Worm (Caenorhabditis elegans) whole organism, young adult: ENCODE data around the gene inx-5.

ENCODE experiments used
- F10E7.11 ChIP-seq: sonication (generic microtip); optimal IDR thresholded peaks from 2 replicates; lab custom pipeline; 2017; ENCODE audit warnings: mild to moderate bottlenecking, missing genetic modification characterization, moderate library complexity, missing compliant biosample characterization
- F52B5.7 ChIP-seq: sonication (generic microtip); optimal IDR thresholded peaks from 2 replicates; lab custom pipeline; 2016; ENCODE audit warnings: mild to moderate bottlenecking, missing genetic modification characterization, missing compliant biosample characterization
- F57A8.1 ChIP-seq: fragments of 200-800 bp; sonication (Bioruptor generic); optimal IDR thresholded peaks from 2 replicates; lab custom pipeline; 2018; ENCODE audit warnings: mild to moderate bottlenecking, missing genetic modification characterization, moderate library complexity, missing compliant biosample characterization
- F57C9.4 ChIP-seq: sonication (generic microtip); optimal IDR thresholded peaks from 2 replicates; lab custom pipeline; 2017; ENCODE audit warnings: mild to moderate bottlenecking, missing genetic modification characterization, missing compliant biosample characterization
- K12H6.12 ChIP-seq: fragments of 200-800 bp; sonication (Bioruptor generic); optimal IDR thresholded peaks from 2 replicates; lab custom pipeline; 2018; ENCODE audit warnings: mild to moderate bottlenecking, missing genetic modification characterization, missing compliant biosample characterization
- Y67H2A.10 ChIP-seq: fragments of 200-800 bp; sonication (Bioruptor generic); conservative IDR thresholded peaks from 2 replicates; pipeline ENCODE4 v1.3.6; 2022; ENCODE audit warnings: missing genetic modification reagents, missing genetic modification characterization, missing compliant biosample characterization
- atf-7 ChIP-seq: sonication (generic microtip); optimal IDR thresholded peaks from 2 replicates; lab custom pipeline; 2017; ENCODE audit warnings: mild to moderate bottlenecking, missing genetic modification characterization, missing compliant biosample characterization
- bed-2 ChIP-seq: fragments of 200-800 bp; sonication (Bioruptor generic); IDR thresholded peaks from 2 replicates; pipeline ENCODE4 v1.3.6; 2022; ENCODE audit warnings: missing genetic modification reagents, missing genetic modification characterization, missing compliant biosample characterization
- cebp-1 ChIP-seq, 2 experiments: fragments of 200-800 bp in 1 of 2; sonication (Bioruptor generic) in 1 of 2; sonication (generic microtip) in 1 of 2; IDR thresholded peaks in 1 of 2; optimal IDR thresholded peaks in 1 of 2; 2 replicates each; pipeline versions ENCODE4 v1.3.6 to Lab custom; 2017 to 2022; ENCODE audit warnings: missing compliant biosample characterization in 2 of 2, missing genetic modification characterization in 2 of 2, mild to moderate bottlenecking in 1 of 2, missing genetic modification reagents in 1 of 2, moderate library complexity in 1 of 2
- ceh-27 ChIP-seq: fragments of 200-800 bp; sonication (Bioruptor generic); optimal IDR thresholded peaks from 2 replicates; lab custom pipeline; 2018; ENCODE audit warnings: mild to moderate bottlenecking, missing genetic modification characterization, moderate library complexity, missing compliant biosample characterization
- egl-18 ChIP-seq: fragments of 200-800 bp; sonication (Bioruptor generic); IDR thresholded peaks from 2 replicates; pipeline ENCODE4 v1.3.6; 2022; ENCODE audit warnings: missing genetic modification reagents, missing genetic modification characterization, missing compliant biosample characterization
- egl-44 ChIP-seq: fragments of 200-800 bp; sonication (Bioruptor generic); IDR thresholded peaks from 2 replicates; pipeline ENCODE4 v1.3.6; 2022; ENCODE audit warnings: missing genetic modification reagents, missing genetic modification characterization, missing compliant biosample characterization
- egrh-3 ChIP-seq: fragments of 200-800 bp; sonication (Bioruptor generic); IDR thresholded peaks from 2 replicates; pipeline ENCODE4 v1.3.6; 2022; ENCODE audit warnings: missing genetic modification reagents, missing genetic modification characterization, missing compliant biosample characterization
- hmg-1.2 ChIP-seq: fragments of 200-800 bp; sonication (Bioruptor generic); IDR thresholded peaks from 2 replicates; pipeline ENCODE4 v1.3.6; 2022; ENCODE audit warnings: missing genetic modification reagents, missing genetic modification characterization, missing compliant biosample characterization
- hrde-1 ChIP-seq: sonication (generic microtip); optimal IDR thresholded peaks from 2 replicates; lab custom pipeline; 2016; ENCODE audit warnings: missing genetic modification characterization, mild to moderate bottlenecking, missing compliant biosample characterization, moderate library complexity, missing genotype, missing genetic modification reagents, borderline replicate concordance
- lag-1 ChIP-seq: fragments of 200-800 bp; sonication (Bioruptor generic); IDR thresholded peaks from 2 replicates; pipeline ENCODE4 v1.3.6; 2022; ENCODE audit warnings: missing genetic modification reagents, missing genetic modification characterization, missing compliant biosample characterization
- let-526 ChIP-seq: fragments of 200-800 bp; sonication (Bioruptor generic); IDR thresholded peaks from 2 replicates; pipeline ENCODE4 v1.3.6; 2022; ENCODE audit warnings: missing genetic modification reagents, missing genetic modification characterization, missing compliant biosample characterization
- madf-8 ChIP-seq: fragments of 200-800 bp; sonication (Bioruptor generic); conservative IDR thresholded peaks from 2 replicates; pipeline ENCODE4 v1.3.6; 2022; ENCODE audit warnings: missing genetic modification reagents, missing genetic modification characterization, missing compliant biosample characterization
- nfyb-1 ChIP-seq: fragments of 200-800 bp; sonication (Bioruptor generic); IDR thresholded peaks from 2 replicates; pipeline ENCODE4 v1.3.6; 2022; ENCODE audit warnings: missing genetic modification reagents, missing genetic modification characterization, missing compliant biosample characterization
- nhr-179 ChIP-seq: sonication (generic microtip); optimal IDR thresholded peaks from 2 replicates; lab custom pipeline; 2016; ENCODE audit warnings: mild to moderate bottlenecking, missing genetic modification characterization, missing compliant biosample characterization
- nhr-27 ChIP-seq: fragments of 200-800 bp; sonication (Bioruptor generic); optimal IDR thresholded peaks from 2 replicates; lab custom pipeline; 2018; ENCODE audit warnings: mild to moderate bottlenecking, missing genetic modification characterization, moderate library complexity, missing compliant biosample characterization
- nhr-90 ChIP-seq: sonication (generic microtip); optimal IDR thresholded peaks from 2 replicates; lab custom pipeline; 2016; ENCODE audit warnings: missing genotype, mild to moderate bottlenecking, missing genetic modification characterization, missing compliant biosample characterization
- rcor-1 ChIP-seq: fragments of 200-800 bp; sonication (Bioruptor generic); IDR thresholded peaks from 2 replicates; pipeline ENCODE4 v1.3.6; 2022; ENCODE audit warnings: missing genetic modification reagents, missing genetic modification characterization, missing compliant biosample characterization
- rec-8 ChIP-seq, 2 experiments: sonication (generic microtip); optimal IDR thresholded peaks; 2 replicates each; lab custom pipeline; 2016; ENCODE audit warnings: mild to moderate bottlenecking in 2 of 2, missing genetic modification characterization in 2 of 2, missing genetic modification reagents in 2 of 2, missing genotype in 2 of 2, missing biosample characterization in 1 of 2, missing compliant biosample characterization in 1 of 2, moderate library complexity in 1 of 2
- sea-2 ChIP-seq: fragments of 200-800 bp; sonication (Bioruptor generic); IDR thresholded peaks from 2 replicates; pipeline ENCODE4 v1.3.6; 2022; ENCODE audit warnings: missing genetic modification characterization, missing compliant biosample characterization
- tlf-1 ChIP-seq: fragments of 200-800 bp; sonication (Bioruptor generic); optimal IDR thresholded peaks from 2 replicates; lab custom pipeline; 2018; ENCODE audit warnings: mild to moderate bottlenecking, missing genetic modification characterization, missing compliant biosample characterization
- unc-62 ChIP-seq: fragments of 150-350 bp; optimal IDR thresholded peaks from 2 replicates; lab custom pipeline; 2014; ENCODE audit warnings: missing biosample characterization, missing genetic modification reagents, missing genetic modification characterization
- zfh-2 ChIP-seq: fragments of 200-800 bp; sonication (Bioruptor generic); conservative IDR thresholded peaks from 2 replicates; pipeline ENCODE4 v1.3.6; 2022; ENCODE audit warnings: missing genetic modification reagents, missing genetic modification characterization, missing compliant biosample characterization
- ztf-25 ChIP-seq: fragments of 200-800 bp; sonication (Bioruptor generic); IDR thresholded peaks from 2 replicates; pipeline ENCODE4 v1.3.6; 2022; ENCODE audit warnings: missing genetic modification reagents, missing genetic modification characterization, missing compliant biosample characterization

Gene inx-5

ce11 chrX:8262734-8263133 is 39.5 kb downstream of the inx-5 start:
- no peak for TF ChIP-seq F57A8.1 (GFP tag; lab: Kevin White, UChicago)
- TF ChIP-seq sea-2 (GFP tag; lab: Robert Waterston, UW), result no peak

ce11 chrX:8261125-8261684 is 41.0 kb downstream of the inx-5 start, which contains the start of gene M60.7:
TSS of gene M60.7 (minus strand) at chrX:8261175.
- TF ChIP-seq Y67H2A.10 (no peak), hrde-1 (tag; lab: Kevin White, UChicago) (no peak), F57C9.4 (tag; lab: Kevin White, UChicago) (no peak), atf-7 (tag; lab: Kevin White, UChicago) (no peak), unc-62 (GFP tag; lab: Kevin White, UChicago) (no peak), bed-2 (GFP tag; lab: Robert Waterston, UW) (no peak)

- peak; percentile 87 for TF ChIP-seq cebp-1 (GFP tag; IDR thresholded peaks at IDR 0.05; lab: Robert Waterston, UW)
- TF ChIP-seq cebp-1 (tag; optimal IDR thresholded peaks at IDR 0.05; lab: Kevin White, UChicago), result peak; percentile 97
- TF ChIP-seq nfyb-1 (GFP tag; lab: Robert Waterston, UW), result 0 out of 2 replicates have a peak, but pooled peaks have one; percentile 13
- no peak for TF ChIP-seq egl-18 (GFP tag; lab: Robert Waterston, UW)
- TF ChIP-seq K12H6.12, result peak; percentile 39
- TF ChIP-seq rcor-1, result no peak
- no peak for TF ChIP-seq madf-8 (GFP tag; lab: Robert Waterston, UW)
- no peak for TF ChIP-seq ztf-25 (GFP tag; lab: Robert Waterston, UW)
- no peak for TF ChIP-seq egl-44
- no peak for TF ChIP-seq let-526
- TF ChIP-seq F10E7.11 (tag; lab: Kevin White, UChicago), result no peak
- no peak for TF ChIP-seq F52B5.7 (tag; lab: Kevin White, UChicago)
- no peak for TF ChIP-seq tlf-1 (GFP tag; lab: Kevin White, UChicago)
- no peak for TF ChIP-seq sea-2 (GFP tag; lab: Robert Waterston, UW)
These were observed 44.5 kb downstream of the inx-5 start for ce11 chrX:8257687-8258086.

- TF ChIP-seq rec-8 (tag; optimal IDR thresholded peaks at IDR 0.05; lab: Kevin White, UChicago) (no peak), nhr-90 (no peak), nhr-27 (no peak), lag-1 (no peak)
These were observed 46.8 kb downstream of the inx-5 start for ce11 chrX:8255433-8255832.

ce11 chrX:8252293-8252692 is 49.9 kb downstream of the inx-5 start, which contains the start of gene M60.6:
TSS of gene M60.6 (minus strand) at chrX:8252458.
- 0 out of 2 replicates have a peak, but pooled peaks have one; percentile 10 for TF ChIP-seq egrh-3 (GFP tag; lab: Robert Waterston, UW)
- TF ChIP-seq nhr-179 (tag; lab: Kevin White, UChicago), result no peak
- peak; percentile 73 for TF ChIP-seq zfh-2 (GFP tag; lab: Robert Waterston, UW)
- TF ChIP-seq hmg-1.2 (GFP tag; lab: Robert Waterston, UW), result peak; percentile 42; the same call in 1 of the 2 replicates
- peak; percentile 14 for TF ChIP-seq ceh-27 (GFP tag; lab: Kevin White, UChicago)
- no peak for TF ChIP-seq cebp-1 (GFP tag; IDR thresholded peaks at IDR 0.05; lab: Robert Waterston, UW)
- TF ChIP-seq cebp-1 (tag; optimal IDR thresholded peaks at IDR 0.05; lab: Kevin White, UChicago), result peak; percentile 11
